Fruit fly (Drosophila melanogaster) whole organism, prepupa: ENCODE data around the gene ACXB.

ENCODE experiments used
- Blimp-1 ChIP-seq: fragments of 200-800 bp; sonication (Bioruptor generic); optimal IDR thresholded peaks from 3 replicates; lab custom pipeline; 2017; ENCODE audit warnings: missing biosample characterization, missing genetic modification characterization, mild to moderate bottlenecking, moderate library complexity, missing genetic modification reagents
- CG10631 ChIP-seq: fragments of 200-800 bp; sonication (Bioruptor generic); optimal IDR thresholded peaks from 2 replicates; lab custom pipeline; 2016; ENCODE audit warnings: missing biosample characterization, missing genetic modification characterization
- CG10669 ChIP-seq: fragments of 200-800 bp; sonication (Bioruptor generic); optimal IDR thresholded peaks from 3 replicates; lab custom pipeline; 2018; ENCODE audit warnings: missing biosample characterization, mild to moderate bottlenecking, missing genetic modification characterization, moderate library complexity
- CG11762 ChIP-seq: fragments of 200-800 bp; sonication (Bioruptor generic); optimal IDR thresholded peaks from 3 replicates; lab custom pipeline; 2016; ENCODE audit warnings: missing biosample characterization, missing genetic modification characterization; ENCODE audit not compliant: insufficient read depth
- CG11902 ChIP-seq: fragments of 200-800 bp; sonication (Bioruptor generic); optimal IDR thresholded peaks from 3 replicates; lab custom pipeline; 2016; ENCODE audit warnings: missing biosample characterization, missing genetic modification characterization
- CG1621 ChIP-seq: fragments of 200-800 bp; sonication (Bioruptor generic); optimal IDR thresholded peaks from 3 replicates; lab custom pipeline; 2018; ENCODE audit warnings: missing biosample characterization, mild to moderate bottlenecking, missing genetic modification characterization
- CG3032 ChIP-seq: fragments of 200-800 bp; optimal IDR thresholded peaks from 2 replicates; lab custom pipeline; 2019; ENCODE audit warnings: missing biosample characterization, mild to moderate bottlenecking, missing genetic modification characterization, moderate library complexity
- CG31627 ChIP-seq: fragments of 200-800 bp; sonication (Bioruptor generic); optimal IDR thresholded peaks from 3 replicates; lab custom pipeline; 2016; ENCODE audit warnings: missing biosample characterization, missing genetic modification characterization
- CG32006 ChIP-seq: fragments of 200-800 bp; sonication (Bioruptor generic); optimal IDR thresholded peaks from 3 replicates; lab custom pipeline; 2017; ENCODE audit warnings: missing biosample characterization, mild to moderate bottlenecking, missing genetic modification characterization
- CG34406 ChIP-seq: fragments of 200-800 bp; sonication (Bioruptor generic); optimal IDR thresholded peaks from 3 replicates; lab custom pipeline; 2016; ENCODE audit warnings: missing biosample characterization, missing genetic modification characterization
- CG3919 ChIP-seq: fragments of 200-800 bp; sonication (Bioruptor generic); optimal IDR thresholded peaks from 3 replicates; lab custom pipeline; 2016; ENCODE audit warnings: missing biosample characterization, missing genetic modification characterization
- CG6163 ChIP-seq: fragments of 200-800 bp; sonication (Bioruptor generic); IDR thresholded peaks from 3 replicates; pipeline ENCODE4 v1.3.6; 2022; ENCODE audit warnings: missing biosample characterization, missing genetic modification characterization
- CG6276 ChIP-seq: fragments of 200-800 bp; sonication (Bioruptor generic); optimal IDR thresholded peaks from 2 replicates; lab custom pipeline; 2017; ENCODE audit warnings: missing biosample characterization, mild to moderate bottlenecking, missing genetic modification characterization
- CG6792 ChIP-seq: fragments of 200-800 bp; sonication (Bioruptor generic); optimal IDR thresholded peaks from 3 replicates; lab custom pipeline; 2016; ENCODE audit warnings: missing biosample characterization, missing genetic modification characterization
- CG6808 ChIP-seq: fragments of 200-800 bp; sonication (Bioruptor generic); optimal IDR thresholded peaks from 3 replicates; lab custom pipeline; 2017; ENCODE audit warnings: missing biosample characterization, missing genetic modification characterization, mild to moderate bottlenecking, moderate library complexity, missing genetic modification reagents
- CG6854 ChIP-seq: fragments of 200-800 bp; sonication (Bioruptor generic); optimal IDR thresholded peaks from 2 replicates; lab custom pipeline; 2017; ENCODE audit warnings: missing biosample characterization, mild to moderate bottlenecking, missing genetic modification characterization
- CG7368 ChIP-seq: fragments of 200-800 bp; sonication (Bioruptor generic); optimal IDR thresholded peaks from 3 replicates; lab custom pipeline; 2016; ENCODE audit warnings: missing biosample characterization, missing genetic modification characterization
- CG8119 ChIP-seq: fragments of 200-800 bp; sonication (Bioruptor generic); IDR thresholded peaks from 3 replicates; pipeline ENCODE4 v1.3.6; 2022; ENCODE audit warnings: missing biosample characterization, missing genetic modification characterization
- CG8319 ChIP-seq: fragments of 200-800 bp; sonication (Bioruptor generic); optimal IDR thresholded peaks from 3 replicates; lab custom pipeline; 2016; ENCODE audit warnings: missing biosample characterization, missing genetic modification characterization
- CG8632 ChIP-seq: fragments of 200-800 bp; sonication (Bioruptor generic); optimal IDR thresholded peaks from 3 replicates; lab custom pipeline; 2016; ENCODE audit warnings: missing biosample characterization, missing genetic modification characterization
- Eip75B ChIP-seq: fragments of 200-800 bp; sonication (Bioruptor generic); optimal IDR thresholded peaks from 3 replicates; lab custom pipeline; 2016; ENCODE audit warnings: missing biosample characterization, missing genetic modification characterization
- Eip78C ChIP-seq: fragments of 200-800 bp; sonication (Bioruptor generic); peaks from one replicate; lab custom pipeline; 2016; ENCODE audit warnings: missing biosample characterization, missing genetic modification characterization
- Ets96B ChIP-seq: fragments of 200-800 bp; optimal IDR thresholded peaks from 2 replicates; lab custom pipeline; 2019; ENCODE audit warnings: missing biosample characterization, mild to moderate bottlenecking, missing genetic modification characterization, moderate library complexity
- Hr39 ChIP-seq: fragments of 200-800 bp; sonication (Bioruptor generic); optimal IDR thresholded peaks from 2 replicates; lab custom pipeline; 2016; ENCODE audit warnings: missing biosample characterization, missing genetic modification characterization
- OdsH ChIP-seq: fragments of 200-800 bp; sonication (Bioruptor generic); optimal IDR thresholded peaks from 3 replicates; lab custom pipeline; 2016; ENCODE audit warnings: missing biosample characterization, missing genetic modification characterization
- Smox ChIP-seq: fragments of 200-800 bp; sonication (Bioruptor generic); optimal IDR thresholded peaks from 3 replicates; lab custom pipeline; 2016; ENCODE audit warnings: missing biosample characterization, missing genetic modification characterization
- Sox102F ChIP-seq: fragments of 200-800 bp; sonication (Bioruptor generic); optimal IDR thresholded peaks from 2 replicates; lab custom pipeline; 2016; ENCODE audit warnings: missing biosample characterization, mild to moderate bottlenecking, missing genetic modification characterization
- achi ChIP-seq: fragments of 200-800 bp; sonication (Bioruptor generic); optimal IDR thresholded peaks from 3 replicates; lab custom pipeline; 2016; ENCODE audit warnings: missing biosample characterization, missing genetic modification characterization
- acj6 ChIP-seq: fragments of 200-800 bp; sonication (Bioruptor generic); optimal IDR thresholded peaks from 3 replicates; lab custom pipeline; 2016; ENCODE audit warnings: missing biosample characterization, missing genetic modification characterization
- eg ChIP-seq: fragments of 200-800 bp; sonication (Bioruptor generic); IDR thresholded peaks from 3 replicates; pipeline ENCODE4 v1.3.6; 2022; ENCODE audit warnings: missing biosample characterization, missing genetic modification characterization
- esn ChIP-seq: fragments of 200-800 bp; sonication (Bioruptor generic); optimal IDR thresholded peaks from 2 replicates; lab custom pipeline; 2016; ENCODE audit warnings: missing biosample characterization, mild to moderate bottlenecking, missing genetic modification characterization, moderate library complexity
- fd59A ChIP-seq: fragments of 200-800 bp; sonication (Bioruptor generic); optimal IDR thresholded peaks from 2 replicates; lab custom pipeline; 2017; ENCODE audit warnings: missing biosample characterization, mild to moderate bottlenecking, missing genetic modification characterization, missing genetic modification reagents
- fkh ChIP-seq: fragments of 200-800 bp; sonication (Bioruptor generic); optimal IDR thresholded peaks from 3 replicates; lab custom pipeline; 2017; ENCODE audit warnings: missing biosample characterization, mild to moderate bottlenecking, missing genetic modification characterization, moderate library complexity
- lz ChIP-seq: fragments of 200-800 bp; sonication (Bioruptor generic); optimal IDR thresholded peaks from 3 replicates; lab custom pipeline; 2016; ENCODE audit warnings: missing biosample characterization, missing genetic modification characterization
- net ChIP-seq: fragments of 200-800 bp; sonication (Bioruptor generic); optimal IDR thresholded peaks from 3 replicates; lab custom pipeline; 2016; ENCODE audit warnings: missing biosample characterization, missing genetic modification characterization
- pdm3 ChIP-seq: fragments of 200-800 bp; sonication (Bioruptor generic); optimal IDR thresholded peaks from 3 replicates; lab custom pipeline; 2016; ENCODE audit warnings: missing biosample characterization, missing genetic modification characterization
- spab ChIP-seq: fragments of 200-800 bp; sonication (Bioruptor generic); optimal IDR thresholded peaks from 2 replicates; lab custom pipeline; 2017; ENCODE audit warnings: missing biosample characterization, mild to moderate bottlenecking, missing genetic modification characterization, missing genetic modification reagents
- svp ChIP-seq: fragments of 200-800 bp; sonication (Bioruptor generic); peaks from one replicate; lab custom pipeline; 2016; ENCODE audit warnings: missing biosample characterization, missing genetic modification characterization
- topi ChIP-seq: fragments of 200-800 bp; sonication (Bioruptor generic); optimal IDR thresholded peaks from 3 replicates; lab custom pipeline; 2016; ENCODE audit warnings: missing biosample characterization, missing genetic modification characterization

ACXB gene

DNA sequence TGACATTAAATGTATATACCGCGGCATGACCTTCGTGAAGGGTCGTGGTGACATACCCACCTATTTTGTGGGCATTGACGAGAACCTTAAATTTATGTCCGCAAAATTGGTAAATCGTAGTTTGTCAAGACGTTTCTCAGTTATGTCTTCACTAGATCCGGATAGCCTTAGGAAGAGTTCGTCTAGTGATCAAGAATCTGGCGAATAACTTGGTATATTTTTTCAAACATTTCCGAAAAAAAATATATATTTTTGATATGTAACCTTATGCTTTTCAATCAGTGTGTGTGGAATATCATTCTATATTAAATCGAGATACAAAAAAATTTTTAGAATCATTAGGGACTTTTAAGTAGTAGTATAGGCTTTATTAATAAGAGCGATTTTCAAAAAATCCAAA is at the start of gene ACXB:
TSS of gene ACXB (plus strand) at position 301 of the 400 bp plus-strand sequence.
- TF ChIP-seq CG3919 (GFP tag; lab: Kevin White, UChicago) = no peak
- TF ChIP-seq net (GFP tag; lab: Kevin White, UChicago) = no peak
- TF ChIP-seq CG11902 (GFP tag; lab: Kevin White, UChicago) = no peak
- no peak for TF ChIP-seq eg (GFP tag; lab: Robert Waterston, UW)
- TF ChIP-seq esn (GFP tag; lab: Kevin White, UChicago) = no peak
- no peak for TF ChIP-seq CG6854 (GFP tag; lab: Kevin White, UChicago)
- no peak for TF ChIP-seq topi (GFP tag; lab: Kevin White, UChicago)
- no peak for TF ChIP-seq CG7368 (GFP tag; lab: Kevin White, UChicago)
- TF ChIP-seq CG11762 (GFP tag; lab: Kevin White, UChicago) = no peak
- TF ChIP-seq fd59A = no peak
- no peak for TF ChIP-seq Ets96B (tag; lab: Kevin White, UChicago)
- no peak for TF ChIP-seq CG10669 (GFP tag; lab: Kevin White, UChicago)
- no peak for TF ChIP-seq Smox

- TF ChIP-seq svp (peak; percentile 43), Eip78C (GFP tag; lab: Kevin White, UChicago) (peak; percentile 43), CG6792 (GFP tag; lab: Kevin White, UChicago) (no peak), achi (no peak), Eip75B (no peak), Smox (no peak), pdm3 (no peak), CG6163 (GFP tag; lab: Robert Waterston, UW) (no peak), topi (GFP tag; lab: Kevin White, UChicago) (no peak)
Measured at dm6 chr2L:12867482-12867881, 49.1 kb upstream of the ACXB start.

dm6 chr2L:12880429-12880828 is 36.2 kb upstream of the ACXB start:
- TF ChIP-seq CG6792 (GFP tag; lab: Kevin White, UChicago) = no peak
- TF ChIP-seq CG8119 (GFP tag; lab: Robert Waterston, UW) = no peak
- TF ChIP-seq CG1621 = no peak
- TF ChIP-seq pdm3 = no peak
- no peak for TF ChIP-seq CG31627
- no peak for TF ChIP-seq CG3032 (tag; lab: Kevin White, UChicago)

DNA sequence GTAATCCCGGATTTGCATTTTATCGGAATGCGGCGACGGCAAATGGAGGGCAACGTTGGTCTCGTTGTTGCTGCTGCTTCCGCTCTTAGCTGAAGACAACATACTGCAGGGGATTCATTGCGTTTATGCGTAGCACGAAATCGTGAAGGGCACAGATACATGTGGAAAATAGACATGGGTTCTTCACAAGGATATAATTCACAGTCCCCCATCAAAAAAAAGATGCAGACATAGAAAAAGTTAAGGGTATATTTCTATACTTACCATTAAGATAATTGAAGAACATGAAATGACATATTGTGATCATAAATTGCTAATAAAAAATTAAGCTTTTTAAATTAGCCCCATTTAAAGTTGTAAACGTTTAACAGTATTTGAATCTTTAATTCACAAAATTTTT is 25.0 kb upstream of the ACXB start:
- TF ChIP-seq CG3919 (GFP tag; lab: Kevin White, UChicago) = no peak
- TF ChIP-seq Hr39 (GFP tag; lab: Kevin White, UChicago) = peak; percentile 14
- TF ChIP-seq Sox102F (GFP tag; lab: Kevin White, UChicago) = peak; percentile 0
- peak; percentile 21 for TF ChIP-seq CG10631 (GFP tag; lab: Kevin White, UChicago)
- TF ChIP-seq CG32006 = peak; percentile 54
- TF ChIP-seq pdm3 = peak; percentile 9
- TF ChIP-seq CG6276 (GFP tag; lab: Kevin White, UChicago) = no peak
- TF ChIP-seq CG8119 (GFP tag; lab: Robert Waterston, UW) = 0 out of 3 replicates have a peak, but pooled peaks have one; percentile 19
- TF ChIP-seq Ets96B (tag; lab: Kevin White, UChicago) = no peak
- peak; percentile 74 for TF ChIP-seq Eip78C (GFP tag; lab: Kevin White, UChicago)
- no peak for TF ChIP-seq topi (GFP tag; lab: Kevin White, UChicago)
- TF ChIP-seq svp = peak; percentile 45
- no peak for TF ChIP-seq CG10669 (GFP tag; lab: Kevin White, UChicago)
- TF ChIP-seq OdsH (GFP tag; lab: Kevin White, UChicago) = peak; percentile 15
- no peak for TF ChIP-seq fkh (GFP tag; lab: Kevin White, UChicago)
- peak; percentile 9 for TF ChIP-seq CG34406
- TF ChIP-seq CG6808 = peak; percentile 2
- no peak for TF ChIP-seq eg (GFP tag; lab: Robert Waterston, UW)
- peak; percentile 5 for TF ChIP-seq acj6 (GFP tag; lab: Kevin White, UChicago)

dm6 chr2L:12912230-12912629 is 4.4 kb upstream of the ACXB start, which contains the start of gene ACXC:
Gene ACXC (plus strand): TSS chr2L:12912530.
- no peak for TF ChIP-seq OdsH (GFP tag; lab: Kevin White, UChicago)
- TF ChIP-seq esn (GFP tag; lab: Kevin White, UChicago) = no peak
- TF ChIP-seq fd59A = no peak
- no peak for TF ChIP-seq lz
- no peak for TF ChIP-seq spab (GFP tag; lab: Kevin White, UChicago)
- no peak for TF ChIP-seq svp
- no peak for TF ChIP-seq Ets96B (tag; lab: Kevin White, UChicago)
- TF ChIP-seq Eip75B = no peak
- no peak for TF ChIP-seq Blimp-1 (GFP tag; lab: Kevin White, UChicago)
- no peak for TF ChIP-seq CG8319 (GFP tag; lab: Kevin White, UChicago)
- no peak for TF ChIP-seq CG6854 (GFP tag; lab: Kevin White, UChicago)
- no peak for TF ChIP-seq CG8632
- TF ChIP-seq net (GFP tag; lab: Kevin White, UChicago) = no peak
- no peak for TF ChIP-seq Hr39 (GFP tag; lab: Kevin White, UChicago)
- no peak for TF ChIP-seq CG11762 (GFP tag; lab: Kevin White, UChicago)
- no peak for TF ChIP-seq Eip78C (GFP tag; lab: Kevin White, UChicago)
- no peak for TF ChIP-seq CG6163 (GFP tag; lab: Robert Waterston, UW)
- no peak for TF ChIP-seq CG7368 (GFP tag; lab: Kevin White, UChicago)
- TF ChIP-seq achi = no peak
- no peak for TF ChIP-seq CG1621
- TF ChIP-seq, all 60 proteins: peak for 0
